Fruit fly (Drosophila melanogaster) whole organism, embryonic: Measurements from ENCODE around the gene CG13457.
A peak's percentile ranks its signal among the peaks of the same experiment; 100 is the strongest.

Experiments
- Atf6 ChIP-seq: fragments of 200-800 bp; sonication (Bioruptor generic); IDR thresholded peaks from 2 replicates; pipeline ENCODE4 v1.3.6; 2022; ENCODE audit warnings: missing biosample characterization, missing genetic modification characterization
- Bdp1 ChIP-seq: fragments of 200-800 bp; sonication (Bioruptor generic); optimal IDR thresholded peaks from 3 replicates; lab custom pipeline; 2016; ENCODE audit warnings: missing biosample characterization, missing genetic modification characterization
- CG10462 ChIP-seq: fragments of 200-800 bp; sonication (Bioruptor generic); optimal IDR thresholded peaks from 2 replicates; lab custom pipeline; 2016; ENCODE audit warnings: missing biosample characterization, missing genetic modification characterization
- CG10565 ChIP-seq: fragments of 200-800 bp; sonication (Bioruptor generic); optimal IDR thresholded peaks from 3 replicates; lab custom pipeline; 2016; ENCODE audit warnings: missing biosample characterization, mild to moderate bottlenecking, missing genetic modification characterization
- CG12236 ChIP-seq: fragments of 200-800 bp; sonication (Bioruptor generic); optimal IDR thresholded peaks from 2 replicates; lab custom pipeline; 2016; ENCODE audit warnings: missing biosample characterization, missing genetic modification characterization
- CG1233 ChIP-seq: fragments of 200-800 bp; sonication (Bioruptor generic); optimal IDR thresholded peaks from 4 replicates; lab custom pipeline; 2018; ENCODE audit warnings: missing biosample characterization, mild to moderate bottlenecking, missing genetic modification characterization
- CG12391 ChIP-seq: fragments of 200-800 bp; sonication (Bioruptor generic); optimal IDR thresholded peaks from 3 replicates; lab custom pipeline; 2018; ENCODE audit warnings: missing biosample characterization, mild to moderate bottlenecking, missing genetic modification characterization, moderate library complexity
- CG12769 ChIP-seq: fragments of 200-800 bp; sonication (Bioruptor generic); optimal IDR thresholded peaks from 2 replicates; lab custom pipeline; 2019; ENCODE audit warnings: missing biosample characterization, mild to moderate bottlenecking, missing genetic modification characterization, moderate library complexity
- CG13894 ChIP-seq: fragments of 200-800 bp; sonication (Bioruptor generic); optimal IDR thresholded peaks from 3 replicates; lab custom pipeline; 2018; ENCODE audit warnings: missing biosample characterization, mild to moderate bottlenecking, missing genetic modification characterization, moderate library complexity
- CG14965 ChIP-seq: fragments of 200-800 bp; sonication (Bioruptor generic); optimal IDR thresholded peaks from 2 replicates; lab custom pipeline; 2016; ENCODE audit warnings: missing biosample characterization, missing genetic modification characterization, borderline replicate concordance
- CG15696 ChIP-seq: fragments of 200-800 bp; sonication (Bioruptor generic); optimal IDR thresholded peaks from 2 replicates; lab custom pipeline; 2019; ENCODE audit warnings: missing biosample characterization, mild to moderate bottlenecking, missing genetic modification characterization, moderate library complexity
- CG16813 ChIP-seq: fragments of 200-800 bp; sonication (Bioruptor generic); IDR thresholded peaks from 3 replicates; pipeline ENCODE4 v1.3.6; 2022; ENCODE audit warnings: missing biosample characterization, missing genetic modification characterization; ENCODE audit not compliant: partially characterized antibody
- CG17328 ChIP-seq: fragments of 200-800 bp; sonication (Bioruptor generic); IDR thresholded peaks from 2 replicates; pipeline ENCODE4 v1.3.6; 2022; ENCODE audit warnings: missing biosample characterization, missing genetic modification characterization
- CG17359 ChIP-seq: fragments of 200-800 bp; sonication (Bioruptor generic); optimal IDR thresholded peaks from 3 replicates; lab custom pipeline; 2018; ENCODE audit warnings: missing biosample characterization, mild to moderate bottlenecking, missing genetic modification characterization, moderate library complexity
- CG17361 ChIP-seq: fragments of 200-800 bp; sonication (Bioruptor generic); IDR thresholded peaks from 3 replicates; pipeline ENCODE4 v1.3.6; 2022; ENCODE audit warnings: missing biosample characterization, missing genetic modification characterization
- CG17829 ChIP-seq: fragments of 200-800 bp; optimal IDR thresholded peaks from 2 replicates; lab custom pipeline; 2019; ENCODE audit warnings: missing biosample characterization, mild to moderate bottlenecking, missing genetic modification characterization, moderate library complexity
- CG1832 ChIP-seq: fragments of 200-800 bp; sonication (Bioruptor generic); optimal IDR thresholded peaks from 2 replicates; lab custom pipeline; 2017; ENCODE audit warnings: missing biosample characterization, mild to moderate bottlenecking, missing genetic modification characterization, inconsistent platforms
- CG18619 ChIP-seq: fragments of 200-800 bp; sonication (Bioruptor generic); optimal IDR thresholded peaks from 3 replicates; lab custom pipeline; 2017; ENCODE audit warnings: missing biosample characterization, mild to moderate bottlenecking, missing genetic modification characterization
- CG3281 ChIP-seq: fragments of 200-800 bp; sonication (Bioruptor generic); optimal IDR thresholded peaks from 3 replicates; lab custom pipeline; 2017; ENCODE audit warnings: missing biosample characterization, mild to moderate bottlenecking, missing genetic modification characterization
- CG3407 ChIP-seq: fragments of 200-800 bp; sonication (Bioruptor generic); optimal IDR thresholded peaks from 2 replicates; lab custom pipeline; 2018; ENCODE audit warnings: missing biosample characterization, mild to moderate bottlenecking, missing genetic modification characterization
- CG34224 ChIP-seq: fragments of 200-800 bp; sonication (Bioruptor generic); IDR thresholded peaks from 3 replicates; pipeline ENCODE4 v1.3.6; 2022; ENCODE audit warnings: missing biosample characterization, missing genetic modification characterization; ENCODE audit not compliant: partially characterized antibody
- CG7271 ChIP-seq: fragments of 200-800 bp; sonication (Bioruptor generic); optimal IDR thresholded peaks from 2 replicates; lab custom pipeline; 2018; ENCODE audit warnings: missing biosample characterization, mild to moderate bottlenecking, missing genetic modification characterization, moderate library complexity
- CG7963 ChIP-seq: fragments of 200-800 bp; sonication (Bioruptor generic); IDR thresholded peaks from 3 replicates; pipeline ENCODE4 v1.3.6; 2022; ENCODE audit warnings: missing biosample characterization, missing genetic modification characterization; ENCODE audit not compliant: partially characterized antibody
- CG8478 ChIP-seq: fragments of >200 bp; optimal IDR thresholded peaks from 2 replicates; lab custom pipeline; 2018
- CG9215 ChIP-seq: fragments of 200-800 bp; sonication (Bioruptor generic); IDR thresholded peaks from 2 replicates; pipeline ENCODE4 v1.3.6; 2022; ENCODE audit warnings: missing biosample characterization, missing genetic modification characterization
- CG9876 ChIP-seq: fragments of 200-800 bp; sonication (Bioruptor generic); optimal IDR thresholded peaks from 2 replicates; lab custom pipeline; 2016; ENCODE audit warnings: missing biosample characterization, missing genetic modification characterization
- Camta ChIP-seq: fragments of 200-800 bp; sonication (Bioruptor generic); optimal IDR thresholded peaks from 2 replicates; lab custom pipeline; 2016; ENCODE audit warnings: missing biosample characterization, missing genetic modification characterization
- Dip2 ChIP-seq: fragments of 200-800 bp; sonication (Bioruptor generic); IDR thresholded peaks from 2 replicates; pipeline ENCODE4 v1.3.6; 2022; ENCODE audit warnings: missing biosample characterization, missing genetic modification characterization
- Hmr ChIP-seq: fragments of 200-800 bp; sonication (Bioruptor generic); optimal IDR thresholded peaks from 3 replicates; lab custom pipeline; 2017; ENCODE audit warnings: mild to moderate bottlenecking, missing biosample characterization, missing genetic modification reagents, missing genetic modification characterization
- Nf-YA ChIP-seq: fragments of 200-800 bp; sonication (Bioruptor generic); IDR thresholded peaks from 2 replicates; pipeline ENCODE4 v1.3.6; 2022; ENCODE audit warnings: missing biosample characterization, missing genetic modification characterization
- Sox100B ChIP-seq: fragments of 200-800 bp; sonication (Bioruptor generic); optimal IDR thresholded peaks from 3 replicates; lab custom pipeline; 2018; ENCODE audit warnings: missing biosample characterization, mild to moderate bottlenecking, missing genetic modification characterization
- bcd ChIP-seq: fragments of 200-800 bp; sonication (Bioruptor generic); optimal IDR thresholded peaks from 2 replicates; lab custom pipeline; 2017; ENCODE audit warnings: missing biosample characterization, mild to moderate bottlenecking, missing genetic modification characterization
- bigmax ChIP-seq: fragments of 200-800 bp; sonication (Bioruptor generic); optimal IDR thresholded peaks from 2 replicates; lab custom pipeline; 2018; ENCODE audit warnings: missing biosample characterization, mild to moderate bottlenecking, missing genetic modification characterization
- br ChIP-seq: fragments of >200 bp; optimal IDR thresholded peaks from 2 replicates; lab custom pipeline; 2017
- caup ChIP-seq: fragments of 200-800 bp; sonication (Bioruptor generic); optimal IDR thresholded peaks from 3 replicates; lab custom pipeline; 2017; ENCODE audit warnings: missing biosample characterization, mild to moderate bottlenecking, missing genetic modification characterization, moderate library complexity; ENCODE audit not compliant: severe bottlenecking
- crc ChIP-seq: fragments of 200-800 bp; sonication (Bioruptor generic); optimal IDR thresholded peaks from 2 replicates; lab custom pipeline; 2016; ENCODE audit warnings: missing biosample characterization, missing genetic modification characterization
- ems ChIP-seq: fragments of 200-800 bp; sonication (Bioruptor generic); optimal IDR thresholded peaks from 3 replicates; lab custom pipeline; 2016; ENCODE audit warnings: missing biosample characterization, missing genetic modification characterization
- fd96Cb ChIP-seq: fragments of 200-800 bp; sonication (Bioruptor generic); optimal IDR thresholded peaks from 2 replicates; lab custom pipeline; 2018; ENCODE audit warnings: missing biosample characterization, mild to moderate bottlenecking, missing genetic modification characterization, moderate library complexity
- gce ChIP-seq: fragments of 200-800 bp; sonication (Bioruptor generic); IDR thresholded peaks from 3 replicates; pipeline ENCODE4 v1.3.6; 2022; ENCODE audit warnings: missing biosample characterization, missing genetic modification characterization
- gem ChIP-seq: fragments of 200-800 bp; sonication (Bioruptor generic); optimal IDR thresholded peaks from 2 replicates; lab custom pipeline; 2019; ENCODE audit warnings: missing biosample characterization, mild to moderate bottlenecking, missing genetic modification characterization, moderate library complexity
- gsb-n ChIP-seq: fragments of 200-800 bp; sonication (Bioruptor generic); optimal IDR thresholded peaks from 3 replicates; lab custom pipeline; 2018; ENCODE audit warnings: missing biosample characterization, mild to moderate bottlenecking, missing genetic modification characterization
- klu ChIP-seq: fragments of 200-800 bp; sonication (Bioruptor generic); IDR thresholded peaks from 2 replicates; pipeline ENCODE4 v1.3.6; 2022; ENCODE audit warnings: missing biosample characterization, missing genetic modification characterization
- mam ChIP-seq: fragments of 200-800 bp; sonication (Bioruptor generic); optimal IDR thresholded peaks from 3 replicates; lab custom pipeline; 2016; ENCODE audit warnings: missing biosample characterization, missing genetic modification characterization
- odd ChIP-seq: fragments of 200-800 bp; sonication (Bioruptor generic); optimal IDR thresholded peaks from 2 replicates; lab custom pipeline; 2017; ENCODE audit warnings: missing biosample characterization, mild to moderate bottlenecking, missing genetic modification characterization
- so ChIP-seq: fragments of 200-800 bp; sonication (Bioruptor generic); IDR thresholded peaks from 3 replicates; pipeline ENCODE4 v1.3.6; 2022; ENCODE audit warnings: missing biosample characterization, missing genetic modification characterization
- sug ChIP-seq: fragments of 200-800 bp; optimal IDR thresholded peaks from 2 replicates; lab custom pipeline; 2019; ENCODE audit warnings: missing biosample characterization, mild to moderate bottlenecking, missing genetic modification characterization, moderate library complexity
- tin ChIP-seq: fragments of 200-800 bp; sonication (Bioruptor generic); optimal IDR thresholded peaks from 3 replicates; lab custom pipeline; 2016; ENCODE audit warnings: missing biosample characterization, missing genetic modification characterization
- toy ChIP-seq: fragments of 200-800 bp; sonication (Bioruptor generic); IDR thresholded peaks from 2 replicates; pipeline ENCODE4 v1.3.6; 2022; ENCODE audit warnings: missing biosample characterization, missing genetic modification characterization
- trem ChIP-seq: fragments of 200-800 bp; optimal IDR thresholded peaks from 3 replicates; lab custom pipeline; 2019; ENCODE audit warnings: missing biosample characterization, mild to moderate bottlenecking, missing genetic modification characterization, moderate library complexity
- tx ChIP-seq: fragments of 200-800 bp; sonication (Bioruptor generic); optimal IDR thresholded peaks from 2 replicates; lab custom pipeline; 2016; ENCODE audit warnings: missing biosample characterization, missing genetic modification characterization

The CG13457 gene

DNA sequence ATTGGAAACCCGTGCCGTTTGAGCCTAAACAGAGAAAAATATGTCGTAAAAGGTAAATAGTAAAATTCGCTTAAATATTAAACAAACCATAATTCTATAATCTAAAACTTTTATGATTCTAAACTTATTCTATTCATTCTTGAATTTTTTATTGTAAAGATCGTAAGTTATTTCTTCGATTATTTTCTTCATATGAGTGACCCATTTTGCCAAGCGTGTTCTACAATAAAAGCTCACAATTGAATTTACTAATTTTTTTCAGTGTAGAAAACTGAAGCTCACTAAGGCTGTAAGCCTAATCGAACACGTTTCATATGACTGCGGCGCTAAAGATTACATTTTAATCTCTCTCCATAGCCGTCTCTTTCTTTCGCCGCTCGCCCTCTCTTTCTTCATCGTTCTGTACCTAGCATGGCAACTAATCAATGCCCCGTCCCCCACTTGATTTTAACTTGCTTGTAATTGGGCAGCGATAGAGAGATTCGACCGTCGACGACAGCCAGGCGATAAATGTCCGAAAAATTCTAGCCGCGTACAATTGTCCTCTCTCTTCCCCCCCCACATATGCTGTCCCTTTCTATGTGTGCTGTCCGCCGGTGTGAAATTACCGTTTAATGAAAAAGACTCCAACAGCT lies 40.7 kb upstream of the CG13457 start (continued):
- TF ChIP-seq CG15696 (tag; lab: Kevin White, UChicago) (no peak), bigmax (GFP tag; lab: Kevin White, UChicago) (no peak), CG1832 (GFP tag; lab: Kevin White, UChicago) (peak; percentile 47), CG17361 (GFP tag; lab: Robert Waterston, UW) (no peak), CG10462 (GFP tag; lab: Kevin White, UChicago) (no peak), CG17328 (GFP tag; lab: Robert Waterston, UW) (no peak), CG8478 (lab: Kevin White, UChicago) (no peak), Camta (GFP tag; lab: Kevin White, UChicago) (no peak), CG12236 (no peak), CG12391 (tag; lab: Kevin White, UChicago) (no peak), so (no peak), CG3281 (peak; percentile 10), fd96Cb (tag; lab: Kevin White, UChicago) (peak; percentile 31), CG18619 (GFP tag; lab: Kevin White, UChicago) (no peak), CG9876 (no peak), CG1233 (GFP tag; lab: Kevin White, UChicago) (no peak), Bdp1 (GFP tag; lab: Kevin White, UChicago) (no peak), bcd (GFP tag; lab: Kevin White, UChicago) (peak; percentile 4), klu (GFP tag; lab: Robert Waterston, UW) (no peak), CG14965 (GFP tag; lab: Kevin White, UChicago) (no peak), CG17359 (tag; lab: Kevin White, UChicago) (peak; percentile 3), tx (GFP tag; lab: Kevin White, UChicago) (no peak), gem (peak; percentile 54), CG34224 (GFP tag; lab: Robert Waterston, UW) (no peak), Dip2 (GFP tag; lab: Robert Waterston, UW) (no peak), gsb-n (tag; lab: Kevin White, UChicago) (no peak), gce (GFP tag; lab: Robert Waterston, UW) (no peak), CG16813 (GFP tag; lab: Robert Waterston, UW) (no peak), CG7963 (GFP tag; lab: Robert Waterston, UW) (no peak), CG12769 (tag; lab: Kevin White, UChicago) (no peak), br (lab: Kevin White, UChicago) (no peak), Nf-YA (GFP tag; lab: Robert Waterston, UW) (peak; percentile 67), CG7271 (tag; lab: Kevin White, UChicago) (no peak), CG13894 (tag; lab: Kevin White, UChicago) (no peak), trem (no peak), mam (GFP tag; lab: Kevin White, UChicago) (no peak), tin (GFP tag; lab: Kevin White, UChicago) (peak; percentile 1), Hmr (GFP tag; lab: Kevin White, UChicago) (peak; percentile 3), CG17829 (tag; lab: Kevin White, UChicago) (no peak), CG9215 (GFP tag; lab: Robert Waterston, UW) (no peak), odd (GFP tag; lab: Kevin White, UChicago) (no peak), CG10565 (GFP tag; lab: Kevin White, UChicago) (no peak), crc (GFP tag; lab: Kevin White, UChicago) (no peak), ems (GFP tag; lab: Kevin White, UChicago) (no peak), sug (tag; lab: Kevin White, UChicago) (peak; percentile 15), Sox100B (peak; percentile 6), Atf6 (GFP tag; lab: Robert Waterston, UW) (no peak), caup (GFP tag; lab: Kevin White, UChicago) (no peak), toy (GFP tag; lab: Robert Waterston, UW) (no peak), CG3407 (no peak)
